Fruit fly (Drosophila melanogaster): Measurements from ENCODE around the gene CG3191.

CG3191 gene

dm6 chrX:2293294-2293988 is 41.6 kb upstream of the CG3191 start, which contains the start of gene CG2865 (continued):
- TF ChIP-seq CG31365 (tag; optimal IDR thresholded peaks at IDR 0.05) (peak; percentile 86), CG6813 (GFP tag; optimal IDR thresholded peaks at IDR 0.05) (peak; percentile 95), crol (GFP tag; IDR thresholded peaks at IDR 0.05) (peak; percentile 94), danr (GFP tag; IDR thresholded peaks at IDR 0.05) (peak; percentile 76), prd (optimal IDR thresholded peaks at IDR 0.05) (no peak), prd (GFP tag; IDR thresholded peaks at IDR 0.05) (peak; percentile 90), CG17912 (GFP tag; optimal IDR thresholded peaks at IDR 0.05) (peak; percentile 37), gcm (GFP tag; optimal IDR thresholded peaks at IDR 0.05) (peak; percentile 96), pita (GFP tag; optimal IDR thresholded peaks at IDR 0.05) (no peak), CG16815 (GFP tag; optimal IDR thresholded peaks at IDR 0.05) (peak; percentile 88), sob (GFP tag; IDR thresholded peaks at IDR 0.05) (peak; percentile 89), CG4360 (GFP tag; IDR thresholded peaks at IDR 0.05) (peak; percentile 48), CG12236 (GFP tag; optimal IDR thresholded peaks at IDR 0.05) (peak; percentile 79), CG2120 (GFP tag; optimal IDR thresholded peaks at IDR 0.05) (peak; percentile 96), aop (GFP tag; IDR thresholded peaks at IDR 0.05) (no peak), ash1 (GFP tag; optimal IDR thresholded peaks at IDR 0.05) (peak; percentile 17), usp (GFP tag; optimal IDR thresholded peaks at IDR 0.05) (no peak), Ptx1 (GFP tag; IDR thresholded peaks at IDR 0.05) (peak; percentile 90), CG2202 (tag; optimal IDR thresholded peaks at IDR 0.05) (peak; percentile 89), CG7786 (GFP tag; optimal IDR thresholded peaks at IDR 0.05) (peak; percentile 91), CG14667 (GFP tag; IDR thresholded peaks at IDR 0.05) (peak; percentile 75), CG11695 (GFP tag; IDR thresholded peaks at IDR 0.05) (peak; percentile 93), CG2875 (GFP tag; optimal IDR thresholded peaks at IDR 0.05) (peak; percentile 90), jing (GFP tag; optimal IDR thresholded peaks at IDR 0.05) (peak; percentile 85), CG43689 (GFP tag; IDR thresholded peaks at IDR 0.05) (peak; percentile 64), CG1792 (GFP tag; optimal IDR thresholded peaks at IDR 0.05) (peak; percentile 82), GATAe (GFP tag; conservative IDR thresholded peaks at IDR 0.05) (peak; percentile 41; the same call in 1 of the 2 replicates), bowl (GFP tag; IDR thresholded peaks at IDR 0.05) (peak; percentile 53; the same call in 1 of the 2 replicates), CG12769 (tag; optimal IDR thresholded peaks at IDR 0.05) (peak; percentile 94), ERR (GFP tag; optimal IDR thresholded peaks at IDR 0.05) (peak; percentile 82), CG10565 (GFP tag; optimal IDR thresholded peaks at IDR 0.05) (peak; percentile 83), ranshi (GFP tag; IDR thresholded peaks at IDR 0.05) (peak; percentile 77), emc (GFP tag; optimal IDR thresholded peaks at IDR 0.05) (peak; percentile 67), chif (GFP tag; optimal IDR thresholded peaks at IDR 0.05) (peak; percentile 86 to 92), Sin3A (optimal IDR thresholded peaks at IDR 0.05) (no peak), disco-r (GFP tag; optimal IDR thresholded peaks at IDR 0.05) (peak; percentile 93), twi (tag; optimal IDR thresholded peaks at IDR 0.05) (peak; percentile 91), CG4282 (GFP tag; optimal IDR thresholded peaks at IDR 0.05) (peak; percentile 76), inv (GFP tag; IDR thresholded peaks at IDR 0.05; ENCODE audit: partially characterized antibody) (peak; percentile 20; the same call in 1 of the 2 replicates), Hr39 (optimal IDR thresholded peaks at IDR 0.05) (no peak), scrt (GFP tag; optimal IDR thresholded peaks at IDR 0.05) (peak; percentile 92), CG12155 (GFP tag; optimal IDR thresholded peaks at IDR 0.05) (peak; percentile 89), sc (optimal IDR thresholded peaks at IDR 0.05) (no peak), sc (GFP tag; optimal IDR thresholded peaks at IDR 0.05) (peak; percentile 87), Meics (GFP tag; optimal IDR thresholded peaks at IDR 0.05) (peak; percentile 97), zfh1 (GFP tag; IDR thresholded peaks at IDR 0.05) (no peak; the same call in none of the 3 replicates), CG12391 (tag; optimal IDR thresholded peaks at IDR 0.05) (peak; percentile 96), gfzf (GFP tag; optimal IDR thresholded peaks at IDR 0.05) (peak; percentile 6), CG10366 (GFP tag; IDR thresholded peaks at IDR 0.05) (peak; percentile 73), H15 (GFP tag; IDR thresholded peaks at IDR 0.05) (peak; percentile 69; the same call in 1 of the 3 replicates), vfl (GFP tag; optimal IDR thresholded peaks at IDR 0.05) (peak; percentile 78)

All from whole organism, embryonic.